Fruit fly (Drosophila melanogaster): Measurements from ENCODE around the gene CG34263.

The CG34263 gene

dm6 chr3L:246644-247199, 19.0 kb downstream of the CG34263 start (continued):
- TF ChIP-seq Blimp-1 (GFP tag; optimal IDR thresholded peaks at IDR 0.05): no peak
- no peak for TF ChIP-seq Poxn (GFP tag; IDR thresholded peaks at IDR 0.05)
- TF ChIP-seq CG11695 (GFP tag; IDR thresholded peaks at IDR 0.05): peak; percentile 6; the same call in 1 of the 3 replicates
- peak; percentile 29 to 88 for TF ChIP-seq Pdp1 (GFP tag; optimal IDR thresholded peaks at IDR 0.05)
- peak; percentile 73 for TF ChIP-seq CG16813 (GFP tag; IDR thresholded peaks at IDR 0.05; ENCODE audit: partially characterized antibody)
- no peak for TF ChIP-seq CG30431 (GFP tag; optimal IDR thresholded peaks at IDR 0.05)
- peak; percentile 24 for TF ChIP-seq CG3065 (GFP tag; optimal IDR thresholded peaks at IDR 0.05)
- peak; percentile 36 for TF ChIP-seq HLH54F (GFP tag; optimal IDR thresholded peaks at IDR 0.05)
- no peak; the same call in 2 of the 3 replicates for TF ChIP-seq CG34224 (GFP tag; IDR thresholded peaks at IDR 0.05; ENCODE audit: partially characterized antibody)
- TF ChIP-seq lov (optimal IDR thresholded peaks at IDR 0.05): no peak
- TF ChIP-seq lov (GFP tag; IDR thresholded peaks at IDR 0.05): peak; percentile 76; the same call in 2 of the 3 replicates
- TF ChIP-seq ham (GFP tag; IDR thresholded peaks at IDR 0.05): no peak
- TF ChIP-seq CG8359 (GFP tag; optimal IDR thresholded peaks at IDR 0.05; ENCODE audit: borderline replicate concordance): no peak
- no peak for TF ChIP-seq CG6654 (GFP tag; optimal IDR thresholded peaks at IDR 0.05)
- TF ChIP-seq CG10979 (tag; optimal IDR thresholded peaks at IDR 0.05): peak; percentile 19
- TF ChIP-seq CG31388 (GFP tag; optimal IDR thresholded peaks at IDR 0.05): no peak
- no peak for TF ChIP-seq psq (GFP tag; optimal IDR thresholded peaks at IDR 0.05)
- TF ChIP-seq dm (GFP tag; optimal IDR thresholded peaks at IDR 0.05): peak; percentile 76
- TF ChIP-seq HmgZ (tag; optimal IDR thresholded peaks at IDR 0.05): peak; percentile 87
- no peak for TF ChIP-seq sc (optimal IDR thresholded peaks at IDR 0.05)
- TF ChIP-seq sc (GFP tag; optimal IDR thresholded peaks at IDR 0.05): peak; percentile 25
- peak; percentile 62 for TF ChIP-seq Xbp1 (GFP tag; optimal IDR thresholded peaks at IDR 0.05)
- TF ChIP-seq CG11093 (GFP tag; IDR thresholded peaks at IDR 0.05): no peak
- no peak for TF ChIP-seq run (tag; optimal IDR thresholded peaks at IDR 0.05)
- TF ChIP-seq croc (GFP tag; conservative IDR thresholded peaks at IDR 0.05): no peak
- no peak for TF ChIP-seq CG12155 (GFP tag; optimal IDR thresholded peaks at IDR 0.05)
- TF ChIP-seq rib (GFP tag; IDR thresholded peaks at IDR 0.05): peak; percentile 52; the same call in 1 of the 2 replicates
- no peak for TF ChIP-seq CG10366 (GFP tag; IDR thresholded peaks at IDR 0.05)
- TF ChIP-seq CG2875 (GFP tag; optimal IDR thresholded peaks at IDR 0.05): peak; percentile 6
- no peak for TF ChIP-seq CG4404 (GFP tag; IDR thresholded peaks at IDR 0.05)
- TF ChIP-seq Neu2 (GFP tag; optimal IDR thresholded peaks at IDR 0.05; ENCODE audit: borderline replicate concordance): no peak
- no peak; the same call in 1 of the 2 replicates for TF ChIP-seq NFAT (GFP tag; IDR thresholded peaks at IDR 0.05)
- TF ChIP-seq CG9215 (GFP tag; IDR thresholded peaks at IDR 0.05): no peak
- TF ChIP-seq sna (GFP tag; IDR thresholded peaks at IDR 0.05; ENCODE audit: partially characterized antibody): peak; percentile 51; the same call in 1 of the 2 replicates
- no peak for TF ChIP-seq Hmx (GFP tag; optimal IDR thresholded peaks at IDR 0.05)
- no peak for TF ChIP-seq CG10565 (GFP tag; optimal IDR thresholded peaks at IDR 0.05)
- no peak for TF ChIP-seq CG1233 (GFP tag; optimal IDR thresholded peaks at IDR 0.05)
- no peak for TF ChIP-seq ro (GFP tag; IDR thresholded peaks at IDR 0.05)
- peak; percentile 51 for TF ChIP-seq Bdp1 (GFP tag; optimal IDR thresholded peaks at IDR 0.05)
- no peak for TF ChIP-seq CG7745 (tag; optimal IDR thresholded peaks at IDR 0.05)
- peak; percentile 64 for TF ChIP-seq CG10267 (tag; optimal IDR thresholded peaks at IDR 0.05)
- no peak for TF ChIP-seq ttk (GFP tag; IDR thresholded peaks at IDR 0.05)
- TF ChIP-seq CG17612 (GFP tag; IDR thresholded peaks at IDR 0.05): no peak
- no peak for TF ChIP-seq Fer2 (tag; optimal IDR thresholded peaks at IDR 0.05)
- peak; percentile 43 for TF ChIP-seq NK7.1 (GFP tag; optimal IDR thresholded peaks at IDR 0.05)
- TF ChIP-seq CG9817 (tag; optimal IDR thresholded peaks at IDR 0.05): no peak
- TF ChIP-seq tup (GFP tag; optimal IDR thresholded peaks at IDR 0.05): no peak
- no peak for TF ChIP-seq CG7357 (GFP tag; IDR thresholded peaks at IDR 0.05)
- peak; percentile 100 for TF ChIP-seq Nf-YC (tag; optimal IDR thresholded peaks at IDR 0.05)
- no peak for TF ChIP-seq Stat92E (GFP tag; optimal IDR thresholded peaks at IDR 0.05)

Data from whole organism, embryonic.